Fruit fly (Drosophila melanogaster): ENCODE data around the gene Jhbp4.

The Jhbp4 gene

dm6 chr3R:16050621-16051328 lies 7.5 kb downstream of the Jhbp4 start, which contains the start of gene msps (continued):
- TF ChIP-seq prd (optimal IDR thresholded peaks at IDR 0.05) (no peak), prd (GFP tag; IDR thresholded peaks at IDR 0.05) (no peak), CG7745 (tag; optimal IDR thresholded peaks at IDR 0.05) (no peak), CG9215 (GFP tag; IDR thresholded peaks at IDR 0.05) (no peak), H2.0 (GFP tag; IDR thresholded peaks at IDR 0.05) (no peak), Kr (GFP tag; optimal IDR thresholded peaks at IDR 0.05) (no peak), CG11723 (GFP tag; optimal IDR thresholded peaks at IDR 0.05) (no peak), CG1603 (tag; optimal IDR thresholded peaks at IDR 0.05) (peak; percentile 53), CG10543 (GFP tag; optimal IDR thresholded peaks at IDR 0.05) (no peak), Taf1 (GFP tag; IDR thresholded peaks at IDR 0.05) (no peak), Mrtf (GFP tag; IDR thresholded peaks at IDR 0.05) (no peak), CG11560 (tag; IDR thresholded peaks at IDR 0.05) (no peak), CG7357 (GFP tag; IDR thresholded peaks at IDR 0.05) (no peak), Nf-YC (tag; optimal IDR thresholded peaks at IDR 0.05) (no peak), klu (GFP tag; IDR thresholded peaks at IDR 0.05) (no peak), CG8388 (GFP tag; optimal IDR thresholded peaks at IDR 0.05) (no peak), Six4 (GFP tag; optimal IDR thresholded peaks at IDR 0.05) (no peak), CG4360 (GFP tag; IDR thresholded peaks at IDR 0.05) (no peak), onecut (GFP tag; IDR thresholded peaks at IDR 0.05) (peak; percentile 90), sima (GFP tag; optimal IDR thresholded peaks at IDR 0.05) (no peak), caup (GFP tag; optimal IDR thresholded peaks at IDR 0.05; ENCODE audit: severe bottlenecking) (no peak), Ets97D (GFP tag; optimal IDR thresholded peaks at IDR 0.05) (peak; percentile 13), nom (GFP tag; optimal IDR thresholded peaks at IDR 0.05) (no peak), ftz-f1 (GFP tag; optimal IDR thresholded peaks at IDR 0.05) (no peak), peb (GFP tag; IDR thresholded peaks at IDR 0.05) (no peak), C15 (GFP tag; IDR thresholded peaks at IDR 0.05) (no peak), CG2120 (GFP tag; optimal IDR thresholded peaks at IDR 0.05) (no peak), Neu2 (GFP tag; optimal IDR thresholded peaks at IDR 0.05; ENCODE audit: borderline replicate concordance) (no peak), CG6854 (GFP tag; optimal IDR thresholded peaks at IDR 0.05) (no peak), Fer2 (tag; optimal IDR thresholded peaks at IDR 0.05) (no peak), CG8359 (GFP tag; optimal IDR thresholded peaks at IDR 0.05; ENCODE audit: borderline replicate concordance) (no peak), sug (tag; optimal IDR thresholded peaks at IDR 0.05) (no peak), disco-r (GFP tag; optimal IDR thresholded peaks at IDR 0.05) (no peak), CG14965 (GFP tag; optimal IDR thresholded peaks at IDR 0.05; ENCODE audit: borderline replicate concordance) (no peak), CG31365 (tag; optimal IDR thresholded peaks at IDR 0.05) (no peak), Mad (GFP tag; optimal IDR thresholded peaks at IDR 0.05) (no peak), NC2β (GFP tag; optimal IDR thresholded peaks at IDR 0.05) (no peak), Eip74EF (GFP tag; optimal IDR thresholded peaks at IDR 0.05) (no peak), CG17612 (GFP tag; IDR thresholded peaks at IDR 0.05) (no peak)

- TF ChIP-seq TFAM (GFP tag; optimal IDR thresholded peaks at IDR 0.05) (no peak), eyg (GFP tag; optimal IDR thresholded peaks at IDR 0.05) (no peak), ham (GFP tag; IDR thresholded peaks at IDR 0.05) (no peak), CG32532 (GFP tag; IDR thresholded peaks at IDR 0.05) (peak; percentile 13; the same call in 1 of the 2 replicates), CG5180 (GFP tag; optimal IDR thresholded peaks at IDR 0.05) (peak; percentile 69), CG2120 (GFP tag; optimal IDR thresholded peaks at IDR 0.05) (peak; percentile 54), CG32772 (GFP tag; IDR thresholded peaks at IDR 0.05) (no peak), pb (GFP tag; optimal IDR thresholded peaks at IDR 0.05) (no peak), CG13624 (GFP tag; optimal IDR thresholded peaks at IDR 0.05) (peak; percentile 4), kni (GFP tag; optimal IDR thresholded peaks at IDR 0.05) (peak; percentile 4), row (GFP tag; IDR thresholded peaks at IDR 0.05) (peak; percentile 34; the same call in 1 of the 3 replicates), CG31224 (GFP tag; IDR thresholded peaks at IDR 0.05) (0 out of 2 replicates have a peak, but pooled peaks have one; percentile 10), Rfx (GFP tag; IDR thresholded peaks at IDR 0.05) (peak; percentile 31; the same call in 1 of the 2 replicates), prd (optimal IDR thresholded peaks at IDR 0.05) (no peak), prd (GFP tag; IDR thresholded peaks at IDR 0.05) (peak; percentile 31; the same call in 1 of the 3 replicates), ind (GFP tag; optimal IDR thresholded peaks at IDR 0.05) (peak; percentile 6)
These were observed 8.0 kb downstream of the Jhbp4 start for dm6 chr3R:16051329-16051679.
